Worm (Caenorhabditis elegans): Measurements from ENCODE around the gene pycr-1.

ce11 chrX:12141051-12141450 is 5.6 kb upstream of the pycr-1 start, which contains the start of gene lyst-1:
- TF ChIP-seq pha-4 (tag; optimal IDR thresholded peaks at IDR 0.05) (no peak), nhr-77 (tag; optimal IDR thresholded peaks at IDR 0.05) (no peak), ceh-82 (tag; optimal IDR thresholded peaks at IDR 0.05) (no peak), jun-1 (tag; optimal IDR thresholded peaks at IDR 0.05) (no peak), ama-1 (optimal IDR thresholded peaks at IDR 0.05) (no peak), egl-27 (tag; optimal IDR thresholded peaks at IDR 0.05) (no peak), unc-39 (tag; optimal IDR thresholded peaks at IDR 0.05) (no peak), nhr-76 (tag; optimal IDR thresholded peaks at IDR 0.05) (no peak), unc-62 (GFP tag; optimal IDR thresholded peaks at IDR 0.05) (no peak), elt-2 (tag; optimal IDR thresholded peaks at IDR 0.05) (no peak), ztf-4 (tag; optimal IDR thresholded peaks at IDR 0.05) (no peak)
